Worm (Caenorhabditis elegans): ENCODE measurements around the gene sas-6.
A peak's percentile ranks its signal among the peaks of the same experiment; 100 is the strongest.

The sas-6 gene

ce11 chrIV:13783237-13784012 lies 5.1 kb downstream of the sas-6 start, which contains the start of gene iscu-1 (continued):
- TF ChIP-seq F39B2.1 (GFP tag; IDR thresholded peaks at IDR 0.05): no peak
- no peak for TF ChIP-seq lin-54 (GFP tag; optimal IDR thresholded peaks at IDR 0.05)
- TF ChIP-seq repo-1 (tag; optimal IDR thresholded peaks at IDR 0.05): no peak
- TF ChIP-seq nfya-2 (GFP tag; IDR thresholded peaks at IDR 0.05): no peak
- TF ChIP-seq atf-7 (tag; optimal IDR thresholded peaks at IDR 0.05): no peak
- TF ChIP-seq hrde-1 (tag; optimal IDR thresholded peaks at IDR 0.05; ENCODE audit: borderline replicate concordance): no peak
- TF ChIP-seq madf-10 (tag; optimal IDR thresholded peaks at IDR 0.05): no peak
- TF ChIP-seq pbrm-1 (GFP tag; IDR thresholded peaks at IDR 0.05): no peak
- TF ChIP-seq ztf-18 (tag; optimal IDR thresholded peaks at IDR 0.05): peak; percentile 43
- no peak for TF ChIP-seq mel-28 (tag; optimal IDR thresholded peaks at IDR 0.05; ENCODE audit: borderline replicate concordance)
- TF ChIP-seq nhr-27 (tag; optimal IDR thresholded peaks at IDR 0.05): no peak
- no peak for TF ChIP-seq F49E8.2 (tag; optimal IDR thresholded peaks at IDR 0.05; ENCODE audit: insufficient read depth)
- TF ChIP-seq Y95B8A.8 (GFP tag; IDR thresholded peaks at IDR 0.05): 0 out of 2 replicates have a peak, but pooled peaks have one; percentile 28
- TF ChIP-seq F52B5.7 (tag; optimal IDR thresholded peaks at IDR 0.05): no peak
- TF ChIP-seq snpc-1.3 (tag; optimal IDR thresholded peaks at IDR 0.05; ENCODE audit: insufficient read depth): peak; percentile 47
- no peak for TF ChIP-seq pha-4 (tag; optimal IDR thresholded peaks at IDR 0.05)
- TF ChIP-seq attf-5 (GFP tag; optimal IDR thresholded peaks at IDR 0.05): peak; percentile 47
- peak; percentile 42; the same call in 1 of the 2 replicates for TF ChIP-seq D2030.7 (GFP tag; IDR thresholded peaks at IDR 0.05)
- TF ChIP-seq let-526 (GFP tag; IDR thresholded peaks at IDR 0.05): no peak
- TF ChIP-seq hlh-26 (GFP tag; conservative IDR thresholded peaks at IDR 0.05): no peak
- no peak for TF ChIP-seq ztf-3 (GFP tag; optimal IDR thresholded peaks at IDR 0.05)
- peak; percentile 91 for TF ChIP-seq attf-6 (GFP tag; IDR thresholded peaks at IDR 0.05)
- no peak for TF ChIP-seq attf-3 (GFP tag; conservative IDR thresholded peaks at IDR 0.05)
- TF ChIP-seq lin-26 (GFP tag; IDR thresholded peaks at IDR 0.05): no peak
- no peak for TF ChIP-seq tlf-1 (GFP tag; optimal IDR thresholded peaks at IDR 0.05)
- TF ChIP-seq F10E7.11 (tag; optimal IDR thresholded peaks at IDR 0.05): no peak
- no peak for TF ChIP-seq ccch-3 (GFP tag; optimal IDR thresholded peaks at IDR 0.05)
- no peak for TF ChIP-seq him-1 (tag; optimal IDR thresholded peaks at IDR 0.05)
- peak; percentile 21; the same call in 1 of the 2 replicates for TF ChIP-seq ceh-91 (GFP tag; IDR thresholded peaks at IDR 0.05)
- TF ChIP-seq nhr-80 (tag; optimal IDR thresholded peaks at IDR 0.05): peak; percentile 47
- TF ChIP-seq akir-1 (GFP tag; optimal IDR thresholded peaks at IDR 0.05): no peak
- TF ChIP-seq B0261.1 (tag; optimal IDR thresholded peaks at IDR 0.05): no peak
- TF ChIP-seq tbx-9 (tag; optimal IDR thresholded peaks at IDR 0.05; ENCODE audit: borderline replicate concordance): no peak
- no peak for TF ChIP-seq F22D6.2 (tag; optimal IDR thresholded peaks at IDR 0.05)
- no peak for TF ChIP-seq fkh-3 (tag; optimal IDR thresholded peaks at IDR 0.05)
- peak; percentile 76 for TF ChIP-seq snpc-4 (GFP tag; optimal IDR thresholded peaks at IDR 0.05)
- TF ChIP-seq snpc-4 (tag; optimal IDR thresholded peaks at IDR 0.05): peak in 3 of 4 experiments; percentile 86 to 91 (median 89)
- no peak for TF ChIP-seq B0019.2 (GFP tag; conservative IDR thresholded peaks at IDR 0.05)
- no peak for TF ChIP-seq snpc-1.1 (tag; optimal IDR thresholded peaks at IDR 0.05; ENCODE audit: insufficient read depth)
- no peak for TF ChIP-seq let-607 (tag; optimal IDR thresholded peaks at IDR 0.05)
- no peak for TF ChIP-seq efl-1 (GFP tag; optimal IDR thresholded peaks at IDR 0.05)
- no peak for TF ChIP-seq ztf-22 (GFP tag; optimal IDR thresholded peaks at IDR 0.05)
- no peak for TF ChIP-seq nhr-120 (GFP tag; IDR thresholded peaks at IDR 0.05)
- TF ChIP-seq mes-4 (tag; optimal IDR thresholded peaks at IDR 0.05): no peak
- no peak for TF ChIP-seq F23B12.7 (tag; optimal IDR thresholded peaks at IDR 0.05; ENCODE audit: insufficient read depth)
- TF ChIP-seq die-1 (tag; optimal IDR thresholded peaks at IDR 0.05): no peak
- TF ChIP-seq sdz-38 (tag; optimal IDR thresholded peaks at IDR 0.05): no peak

All from whole organism, young adult.